Worm (Caenorhabditis elegans) whole organism, L4/young adult: Measurements from ENCODE around the gene C16A11.3.

ENCODE experiments used
- W03F9.2 ChIP-seq: fragments of 150-350 bp; optimal IDR thresholded peaks from 2 replicates; lab custom pipeline; 2014; ENCODE audit warnings: missing biosample characterization, missing genetic modification characterization
- dao-5 ChIP-seq: sonication (generic microtip); optimal IDR thresholded peaks from 2 replicates; lab custom pipeline; 2016; ENCODE audit warnings: missing genotype, missing genetic modification characterization, moderate library complexity, missing compliant biosample characterization
- him-1 ChIP-seq: sonication (generic microtip); optimal IDR thresholded peaks from 2 replicates; lab custom pipeline; 2016; ENCODE audit warnings: missing genotype, missing genetic modification reagents, missing genetic modification characterization, missing compliant biosample characterization

ce11 chrII:4237701-4238214, 8.4 kb downstream of the C16A11.3 start, which contains the start of the genes fbxc-44 and C16A11.2:
- TF ChIP-seq him-1 (tag; lab: Kevin White, UChicago) = no peak
- no peak for TF ChIP-seq dao-5 (tag; lab: Kevin White, UChicago)
- TF ChIP-seq W03F9.2 (tag; lab: Kevin White, UChicago) = peak; percentile 36
